Worm (Caenorhabditis elegans): Measurements from ENCODE around the gene wdr-5.1.

- TF ChIP-seq mab-9 (GFP tag; IDR thresholded peaks at IDR 0.05) (no peak), sox-4 (tag; optimal IDR thresholded peaks at IDR 0.05) (no peak)
Measured at ce11 chrIII:3726443-3726842, 21.4 kb downstream of the wdr-5.1 start, which contains the start of gene gldi-5.
